Worm (Caenorhabditis elegans) whole organism, late embryonic: ENCODE measurements around the gene serp-1.2.

Experiments
- C08G9.2 ChIP-seq: sonication (generic microtip); optimal IDR thresholded peaks from 2 replicates; lab custom pipeline; 2016; ENCODE audit warnings: mild to moderate bottlenecking, missing genetic modification characterization, moderate library complexity, missing compliant biosample characterization
- C38D4.7 ChIP-seq: fragments of 200-800 bp; sonication (Bioruptor generic); optimal IDR thresholded peaks from 2 replicates; lab custom pipeline; 2018; ENCODE audit warnings: mild to moderate bottlenecking, missing genetic modification characterization, moderate library complexity, missing compliant biosample characterization
- K02D7.2 ChIP-seq: sonication (generic microtip); optimal IDR thresholded peaks from 2 replicates; lab custom pipeline; 2017; ENCODE audit warnings: mild to moderate bottlenecking, missing genetic modification characterization, missing compliant biosample characterization
- T23F11.4 ChIP-seq: fragments of 200-800 bp; sonication (Bioruptor generic); optimal IDR thresholded peaks from 2 replicates; lab custom pipeline; 2018; ENCODE audit warnings: mild to moderate bottlenecking, missing genetic modification characterization, missing compliant biosample characterization
- ahr-1 ChIP-seq: sonication (generic microtip); optimal IDR thresholded peaks from 2 replicates; lab custom pipeline; 2016; ENCODE audit warnings: missing genetic modification characterization, missing compliant biosample characterization
- ceh-14 ChIP-seq: sonication (generic microtip); optimal IDR thresholded peaks from 2 replicates; lab custom pipeline; 2016; ENCODE audit warnings: missing genotype, missing genetic modification characterization, missing compliant biosample characterization
- ceh-2 ChIP-seq: sonication (generic microtip); optimal IDR thresholded peaks from 2 replicates; lab custom pipeline; 2016; ENCODE audit warnings: missing genotype, missing genetic modification characterization, missing compliant biosample characterization
- ceh-22 ChIP-seq: sonication (generic microtip); optimal IDR thresholded peaks from 2 replicates; lab custom pipeline; 2017; ENCODE audit warnings: missing biosample characterization, missing genetic modification characterization
- ceh-24 ChIP-seq: sonication (generic microtip); optimal IDR thresholded peaks from 2 replicates; lab custom pipeline; 2016; ENCODE audit warnings: mild to moderate bottlenecking, missing genetic modification characterization, missing compliant biosample characterization
- ceh-31 ChIP-seq: sonication (generic microtip); optimal IDR thresholded peaks from 2 replicates; lab custom pipeline; 2016; ENCODE audit warnings: missing genetic modification characterization, missing compliant biosample characterization
- ceh-34 ChIP-seq: sonication (generic microtip); optimal IDR thresholded peaks from 2 replicates; lab custom pipeline; 2016; ENCODE audit warnings: mild to moderate bottlenecking, missing genetic modification characterization, missing compliant biosample characterization
- ceh-45 ChIP-seq: fragments of 200-800 bp; sonication (Bioruptor generic); IDR thresholded peaks from 2 replicates; pipeline ENCODE4 v1.3.6; 2022; ENCODE audit warnings: missing genetic modification reagents, missing genetic modification characterization, missing compliant biosample characterization
- ceh-48 ChIP-seq: sonication (generic microtip); optimal IDR thresholded peaks from 2 replicates; lab custom pipeline; 2016; ENCODE audit warnings: missing genetic modification characterization, inconsistent platforms, missing compliant biosample characterization
- ceh-9 ChIP-seq: sonication (generic microtip); optimal IDR thresholded peaks from 2 replicates; lab custom pipeline; 2016; ENCODE audit warnings: mild to moderate bottlenecking, missing genetic modification characterization, inconsistent platforms, missing compliant biosample characterization
- dmd-4 ChIP-seq: sonication (generic microtip); optimal IDR thresholded peaks from 2 replicates; lab custom pipeline; 2016; ENCODE audit warnings: borderline replicate concordance, missing genetic modification characterization, missing compliant biosample characterization
- dve-1 ChIP-seq: sonication (generic microtip); optimal IDR thresholded peaks from 2 replicates; lab custom pipeline; 2017; ENCODE audit warnings: antibody characterized with exemption, mild to moderate bottlenecking, missing genetic modification characterization, missing compliant biosample characterization
- ets-4 ChIP-seq: sonication (generic microtip); optimal IDR thresholded peaks from 2 replicates; lab custom pipeline; 2016; ENCODE audit warnings: missing genetic modification characterization, missing compliant biosample characterization
- fax-1 ChIP-seq: sonication (generic microtip); optimal IDR thresholded peaks from 2 replicates; lab custom pipeline; 2016; ENCODE audit warnings: missing genotype, missing genetic modification characterization, missing compliant biosample characterization
- fkh-6 ChIP-seq: sonication (generic microtip); optimal IDR thresholded peaks from 2 replicates; lab custom pipeline; 2016; ENCODE audit warnings: missing genetic modification characterization, missing compliant biosample characterization
- hlh-15 ChIP-seq: sonication (generic microtip); optimal IDR thresholded peaks from 2 replicates; lab custom pipeline; 2016; ENCODE audit warnings: missing genetic modification characterization, missing compliant biosample characterization
- hlh-30 ChIP-seq: sonication (generic microtip); optimal IDR thresholded peaks from 2 replicates; lab custom pipeline; 2017; ENCODE audit warnings: antibody characterized with exemption, missing genetic modification characterization, missing compliant biosample characterization; ENCODE audit not compliant: insufficient read depth
- hlh-6 ChIP-seq: sonication (generic microtip); optimal IDR thresholded peaks from 2 replicates; lab custom pipeline; 2016; ENCODE audit warnings: missing genotype, missing genetic modification characterization, missing compliant biosample characterization
- lim-6 ChIP-seq: sonication (generic microtip); optimal IDR thresholded peaks from 2 replicates; lab custom pipeline; 2016; ENCODE audit warnings: missing genetic modification characterization, missing compliant biosample characterization
- lin-11 ChIP-seq: fragments of 200-800 bp; sonication (Bioruptor generic); optimal IDR thresholded peaks from 2 replicates; lab custom pipeline; 2018; ENCODE audit warnings: mild to moderate bottlenecking, missing genetic modification characterization, missing compliant biosample characterization
- mec-3 ChIP-seq: sonication (generic microtip); optimal IDR thresholded peaks from 2 replicates; lab custom pipeline; 2016; ENCODE audit warnings: borderline replicate concordance, missing genetic modification characterization, missing compliant biosample characterization
- nfya-1 ChIP-seq: sonication (generic microtip); optimal IDR thresholded peaks from 2 replicates; lab custom pipeline; 2017; ENCODE audit warnings: missing genetic modification characterization, mild to moderate bottlenecking, missing compliant biosample characterization, antibody characterized with exemption, moderate library complexity
- nhr-232 ChIP-seq: sonication (generic microtip); optimal IDR thresholded peaks from 2 replicates; lab custom pipeline; 2016; ENCODE audit warnings: missing genetic modification characterization, missing compliant biosample characterization
- pag-3 ChIP-seq: sonication (generic microtip); optimal IDR thresholded peaks from 2 replicates; lab custom pipeline; 2016; ENCODE audit warnings: missing compliant biosample characterization, missing genetic modification characterization, borderline replicate concordance
- pax-1 ChIP-seq: fragments of 150-350 bp; optimal IDR thresholded peaks from 2 replicates; lab custom pipeline; 2014; ENCODE audit warnings: missing biosample characterization, missing genetic modification characterization
- pha-2 ChIP-seq: sonication (generic microtip); optimal IDR thresholded peaks from 2 replicates; lab custom pipeline; 2017; ENCODE audit warnings: mild to moderate bottlenecking, missing genetic modification characterization, missing compliant biosample characterization
- pha-4 ChIP-seq: fragments of 150-350 bp; optimal IDR thresholded peaks from 2 replicates; lab custom pipeline; 2018; ENCODE audit warnings: missing biosample characterization, missing genetic modification reagents, missing genetic modification characterization
- pqm-1 ChIP-seq: sonication (generic microtip); optimal IDR thresholded peaks from 2 replicates; lab custom pipeline; 2016; ENCODE audit warnings: missing genetic modification characterization, missing compliant biosample characterization
- pros-1 ChIP-seq: fragments of 150-350 bp; optimal IDR thresholded peaks from 2 replicates; lab custom pipeline; 2014; ENCODE audit warnings: missing biosample characterization, missing genetic modification reagents, missing genetic modification characterization
- ref-2 ChIP-seq: sonication (generic microtip); optimal IDR thresholded peaks from 2 replicates; lab custom pipeline; 2016; ENCODE audit warnings: missing genetic modification characterization, missing compliant biosample characterization
- rnt-1 ChIP-seq: sonication (generic microtip); optimal IDR thresholded peaks from 2 replicates; lab custom pipeline; 2016; ENCODE audit warnings: missing genetic modification characterization, missing compliant biosample characterization
- syd-9 ChIP-seq: sonication (generic microtip); optimal IDR thresholded peaks from 2 replicates; lab custom pipeline; 2016; ENCODE audit warnings: mild to moderate bottlenecking, missing genetic modification characterization, moderate library complexity, missing compliant biosample characterization
- tbx-2 ChIP-seq: sonication (generic microtip); optimal IDR thresholded peaks from 2 replicates; lab custom pipeline; 2016; ENCODE audit warnings: missing genetic modification characterization, missing compliant biosample characterization
- tbx-7 ChIP-seq: sonication (generic microtip); optimal IDR thresholded peaks from 2 replicates; lab custom pipeline; 2016; ENCODE audit warnings: missing genotype, missing genetic modification characterization, missing compliant biosample characterization
- unc-3 ChIP-seq, 2 experiments: fragments of 200-800 bp in 1 of 2; sonication (Bioruptor generic) in 1 of 2; sonication (generic microtip) in 1 of 2; conservative IDR thresholded peaks in 1 of 2; optimal IDR thresholded peaks in 1 of 2; 2 replicates each; pipeline versions ENCODE4 v1.3.6 to Lab custom; 2016 to 2022; ENCODE audit warnings: missing compliant biosample characterization in 2 of 2, missing genetic modification characterization in 2 of 2, missing genetic modification reagents in 1 of 2
- unc-42 ChIP-seq: sonication (generic microtip); optimal IDR thresholded peaks from 2 replicates; lab custom pipeline; 2016; ENCODE audit warnings: missing genotype, missing genetic modification characterization, missing compliant biosample characterization
- unc-86 ChIP-seq: sonication (generic microtip); optimal IDR thresholded peaks from 2 replicates; lab custom pipeline; 2016; ENCODE audit warnings: missing genetic modification characterization, missing compliant biosample characterization
- zip-5 ChIP-seq: sonication (generic microtip); optimal IDR thresholded peaks from 2 replicates; lab custom pipeline; 2016; ENCODE audit warnings: missing genetic modification characterization, missing compliant biosample characterization
- ztf-16 ChIP-seq: sonication (generic microtip); optimal IDR thresholded peaks from 2 replicates; lab custom pipeline; 2017; ENCODE audit warnings: missing genetic modification characterization, missing compliant biosample characterization

Gene serp-1.2

DNA sequence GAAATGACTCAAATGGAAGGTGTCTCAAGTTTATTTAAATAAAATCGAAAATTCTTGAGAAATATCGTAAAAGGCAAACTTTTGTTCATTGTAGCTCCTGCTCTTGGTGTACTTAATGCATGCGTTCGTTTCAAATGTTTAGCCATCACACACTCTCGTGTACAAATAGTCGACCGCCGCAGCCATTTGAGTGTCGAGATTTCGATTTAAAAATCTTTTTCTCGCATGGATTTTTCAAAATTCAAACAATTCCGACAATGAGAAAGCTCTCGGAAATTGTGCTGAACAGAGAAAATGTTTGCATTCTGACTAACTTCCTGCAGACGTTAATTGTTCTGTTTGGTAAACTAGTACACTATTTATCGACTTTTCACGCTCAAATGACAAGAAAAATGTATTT is 26.2 kb upstream of the serp-1.2 start:
- TF ChIP-seq nfya-1 (tag; lab: Kevin White, UChicago), result no peak
- no peak for TF ChIP-seq ceh-45 (GFP tag; lab: Robert Waterston, UW)
- TF ChIP-seq ceh-2, result no peak
- no peak for TF ChIP-seq ref-2
- no peak for TF ChIP-seq ceh-24 (tag; lab: Kevin White, UChicago)
- TF ChIP-seq ztf-16 (tag; lab: Kevin White, UChicago), result no peak
- TF ChIP-seq C38D4.7, result no peak
- TF ChIP-seq, all 69 proteins: peak for 0

DNA sequence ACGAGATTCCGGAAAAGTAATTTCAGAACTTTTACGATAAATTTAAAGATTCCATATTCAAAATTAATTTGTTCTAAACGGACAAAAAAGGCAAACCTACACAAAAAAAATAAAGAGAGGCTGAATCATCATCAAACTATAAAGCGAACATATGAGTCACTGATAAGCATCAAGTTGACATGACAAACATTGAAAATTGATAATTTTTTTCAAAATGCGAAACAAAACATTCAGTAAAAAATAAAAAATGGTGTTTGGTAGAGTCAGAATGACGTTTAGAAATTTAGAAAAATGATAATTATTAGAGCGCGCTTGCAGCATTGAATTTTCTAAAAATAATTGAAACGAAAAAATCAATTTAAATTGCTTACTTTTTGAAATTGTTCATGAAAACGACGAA is 25.6 kb upstream of the serp-1.2 start:
- TF ChIP-seq ets-4, result no peak
- TF ChIP-seq unc-3 (GFP tag; conservative IDR thresholded peaks at IDR 0.05; lab: Robert Waterston, UW), result no peak
- TF ChIP-seq unc-3 (tag; optimal IDR thresholded peaks at IDR 0.05; lab: Kevin White, UChicago), result no peak
- no peak for TF ChIP-seq ceh-24 (tag; lab: Kevin White, UChicago)
- no peak for TF ChIP-seq pax-1 (tag; lab: Kevin White, UChicago)
- no peak for TF ChIP-seq syd-9 (tag; lab: Kevin White, UChicago)
- TF ChIP-seq hlh-6, result no peak
- TF ChIP-seq C08G9.2 (tag; lab: Kevin White, UChicago), result no peak
- no peak for TF ChIP-seq pag-3 (tag; lab: Kevin White, UChicago)
- TF ChIP-seq fkh-6 (tag; lab: Kevin White, UChicago), result no peak
- TF ChIP-seq lim-6 (tag; lab: Kevin White, UChicago), result no peak
- TF ChIP-seq rnt-1 (tag; lab: Kevin White, UChicago), result no peak
- TF ChIP-seq pqm-1, result no peak
- no peak for TF ChIP-seq ceh-14 (tag; lab: Kevin White, UChicago)
- no peak for TF ChIP-seq pha-2
- TF ChIP-seq, all 69 proteins: peak for 0

DNA sequence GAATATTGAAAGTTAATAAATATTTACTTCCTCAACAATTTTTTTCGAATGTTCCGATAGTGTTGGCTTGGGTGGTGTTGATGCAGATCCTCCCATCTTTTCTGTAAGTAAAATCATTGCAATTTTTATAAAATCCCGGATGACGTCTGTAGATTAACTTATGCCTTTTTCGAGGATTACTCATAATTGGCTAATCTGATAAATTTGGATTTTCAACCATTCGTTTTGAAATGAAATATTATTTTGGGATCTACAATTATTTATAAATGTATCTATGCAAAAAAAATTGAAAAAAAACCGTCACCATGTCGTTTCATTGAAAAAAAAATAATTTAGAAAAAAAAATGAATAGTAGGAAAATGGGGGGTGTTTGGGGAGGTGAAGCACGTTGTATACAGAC is 24.3 kb upstream of the serp-1.2 start, which contains the start of gene glrx-22:
Gene glrx-22 (minus strand): TSS at position 101 of the 400 bp plus-strand sequence.
- no peak for TF ChIP-seq dve-1 (tag; lab: Kevin White, UChicago)
- TF ChIP-seq syd-9 (tag; lab: Kevin White, UChicago), result no peak
- no peak for TF ChIP-seq ceh-34 (tag; lab: Kevin White, UChicago)
- no peak for TF ChIP-seq hlh-15
- no peak for TF ChIP-seq rnt-1 (tag; lab: Kevin White, UChicago)
- TF ChIP-seq pax-1 (tag; lab: Kevin White, UChicago), result no peak
- no peak for TF ChIP-seq tbx-2
- no peak for TF ChIP-seq pha-2
- TF ChIP-seq pag-3 (tag; lab: Kevin White, UChicago), result no peak
- no peak for TF ChIP-seq ref-2
- TF ChIP-seq dmd-4 (tag; lab: Kevin White, UChicago), result no peak
- TF ChIP-seq mec-3, result no peak
- TF ChIP-seq ahr-1 (tag; lab: Kevin White, UChicago), result no peak
- TF ChIP-seq K02D7.2, result no peak
- TF ChIP-seq ceh-24 (tag; lab: Kevin White, UChicago), result no peak
- TF ChIP-seq ceh-22 (tag; lab: Kevin White, UChicago), result no peak
- no peak for TF ChIP-seq tbx-7
- no peak for TF ChIP-seq unc-86 (tag; lab: Kevin White, UChicago)
- TF ChIP-seq ceh-9 (tag; lab: Kevin White, UChicago), result no peak

DNA sequence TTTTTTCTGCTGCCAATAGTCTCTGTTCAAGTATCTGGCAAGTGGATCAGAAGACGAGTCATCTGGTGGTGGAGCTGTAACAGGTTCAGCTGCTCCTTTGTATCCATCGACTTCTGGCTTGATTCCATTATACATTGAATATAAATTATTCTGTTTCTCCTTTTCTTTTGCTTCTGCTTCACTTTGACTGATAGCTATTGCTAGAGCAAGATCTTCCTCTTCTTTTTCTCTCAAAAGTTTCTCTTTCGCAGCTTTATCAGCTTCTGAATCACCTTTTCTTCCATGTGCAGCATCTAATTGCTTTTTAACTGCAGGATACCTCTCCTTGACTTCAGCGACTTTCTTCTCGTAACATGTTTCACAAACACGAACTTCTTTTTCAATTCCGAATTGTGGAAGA is 21.9 kb upstream of the serp-1.2 start:
- TF ChIP-seq hlh-15 (no peak), ceh-31 (tag; lab: Kevin White, UChicago) (no peak), C08G9.2 (tag; lab: Kevin White, UChicago) (no peak), T23F11.4 (no peak), nhr-232 (tag; lab: Kevin White, UChicago) (no peak), pha-4 (tag; lab: Kevin White, UChicago) (no peak), ets-4 (no peak), dmd-4 (tag; lab: Kevin White, UChicago) (no peak), lin-11 (tag; lab: Kevin White, UChicago) (no peak), zip-5 (no peak), fax-1 (tag; lab: Kevin White, UChicago) (no peak), unc-42 (tag; lab: Kevin White, UChicago) (no peak), dve-1 (tag; lab: Kevin White, UChicago) (no peak), K02D7.2 (no peak), unc-3 (GFP tag; conservative IDR thresholded peaks at IDR 0.05; lab: Robert Waterston, UW) (no peak), unc-3 (tag; optimal IDR thresholded peaks at IDR 0.05; lab: Kevin White, UChicago) (no peak), hlh-30 (tag; lab: Kevin White, UChicago) (no peak), pros-1 (no peak), ceh-48 (tag; lab: Kevin White, UChicago) (no peak), ceh-34 (tag; lab: Kevin White, UChicago) (no peak)
